Fruit fly (Drosophila melanogaster) whole organism, prepupa: ENCODE data around the gene CG13280.

ENCODE experiments used
- CG10669 ChIP-seq: fragments of 200-800 bp; sonication (Bioruptor generic); optimal IDR thresholded peaks from 3 replicates; lab custom pipeline; 2018; ENCODE audit warnings: missing biosample characterization, mild to moderate bottlenecking, missing genetic modification characterization, moderate library complexity
- CG11294 ChIP-seq: fragments of 200-800 bp; sonication (Bioruptor generic); IDR thresholded peaks from 2 replicates; pipeline ENCODE4 v1.3.6; 2022; ENCODE audit warnings: missing biosample characterization, missing genetic modification characterization
- CG11902 ChIP-seq: fragments of 200-800 bp; sonication (Bioruptor generic); optimal IDR thresholded peaks from 3 replicates; lab custom pipeline; 2016; ENCODE audit warnings: missing biosample characterization, missing genetic modification characterization
- CG15336 ChIP-seq: fragments of 200-800 bp; sonication (Bioruptor generic); IDR thresholded peaks from 2 replicates; pipeline ENCODE4 v1.3.6; 2022; ENCODE audit warnings: missing biosample characterization, missing genetic modification characterization
- CG16779 ChIP-seq: fragments of 200-800 bp; sonication (Bioruptor generic); optimal IDR thresholded peaks from 3 replicates; lab custom pipeline; 2017; ENCODE audit warnings: missing biosample characterization, mild to moderate bottlenecking, missing genetic modification characterization
- CG31627 ChIP-seq: fragments of 200-800 bp; sonication (Bioruptor generic); optimal IDR thresholded peaks from 3 replicates; lab custom pipeline; 2016; ENCODE audit warnings: missing biosample characterization, missing genetic modification characterization
- CG6163 ChIP-seq: fragments of 200-800 bp; sonication (Bioruptor generic); IDR thresholded peaks from 3 replicates; pipeline ENCODE4 v1.3.6; 2022; ENCODE audit warnings: missing biosample characterization, missing genetic modification characterization
- CG6276 ChIP-seq: fragments of 200-800 bp; sonication (Bioruptor generic); optimal IDR thresholded peaks from 2 replicates; lab custom pipeline; 2017; ENCODE audit warnings: missing biosample characterization, mild to moderate bottlenecking, missing genetic modification characterization
- CG6792 ChIP-seq: fragments of 200-800 bp; sonication (Bioruptor generic); optimal IDR thresholded peaks from 3 replicates; lab custom pipeline; 2016; ENCODE audit warnings: missing biosample characterization, missing genetic modification characterization
- CG8119 ChIP-seq: fragments of 200-800 bp; sonication (Bioruptor generic); IDR thresholded peaks from 3 replicates; pipeline ENCODE4 v1.3.6; 2022; ENCODE audit warnings: missing biosample characterization, missing genetic modification characterization
- CG8319 ChIP-seq: fragments of 200-800 bp; sonication (Bioruptor generic); optimal IDR thresholded peaks from 3 replicates; lab custom pipeline; 2016; ENCODE audit warnings: missing biosample characterization, missing genetic modification characterization
- CG8632 ChIP-seq: fragments of 200-800 bp; sonication (Bioruptor generic); optimal IDR thresholded peaks from 3 replicates; lab custom pipeline; 2016; ENCODE audit warnings: missing biosample characterization, missing genetic modification characterization
- CG9139 ChIP-seq: fragments of 200-800 bp; sonication (Bioruptor generic); optimal IDR thresholded peaks from 3 replicates; lab custom pipeline; 2017; ENCODE audit warnings: missing biosample characterization, mild to moderate bottlenecking, missing genetic modification characterization
- Eip75B ChIP-seq: fragments of 200-800 bp; sonication (Bioruptor generic); optimal IDR thresholded peaks from 3 replicates; lab custom pipeline; 2016; ENCODE audit warnings: missing biosample characterization, missing genetic modification characterization
- Eip78C ChIP-seq: fragments of 200-800 bp; sonication (Bioruptor generic); peaks from one replicate; lab custom pipeline; 2016; ENCODE audit warnings: missing biosample characterization, missing genetic modification characterization
- Hr4 ChIP-seq: fragments of 200-800 bp; sonication (Bioruptor generic); optimal IDR thresholded peaks from 3 replicates; lab custom pipeline; 2016; ENCODE audit warnings: missing biosample characterization, missing genetic modification characterization
- Lpt ChIP-seq: fragments of 200-800 bp; sonication (Bioruptor generic); optimal IDR thresholded peaks from 3 replicates; lab custom pipeline; 2016; ENCODE audit warnings: missing biosample characterization, missing genetic modification characterization
- Smox ChIP-seq: fragments of 200-800 bp; sonication (Bioruptor generic); optimal IDR thresholded peaks from 3 replicates; lab custom pipeline; 2016; ENCODE audit warnings: missing biosample characterization, missing genetic modification characterization
- Sox14 ChIP-seq: fragments of 200-800 bp; sonication (Bioruptor generic); optimal IDR thresholded peaks from 3 replicates; lab custom pipeline; 2016; ENCODE audit warnings: missing biosample characterization, missing genetic modification characterization
- dsx ChIP-seq: fragments of 200-800 bp; optimal IDR thresholded peaks from 3 replicates; lab custom pipeline; 2019; ENCODE audit warnings: missing biosample characterization, mild to moderate bottlenecking, missing genetic modification characterization, moderate library complexity; ENCODE audit not compliant: poor library complexity, severe bottlenecking
- eg ChIP-seq: fragments of 200-800 bp; sonication (Bioruptor generic); IDR thresholded peaks from 3 replicates; pipeline ENCODE4 v1.3.6; 2022; ENCODE audit warnings: missing biosample characterization, missing genetic modification characterization
- fd59A ChIP-seq: fragments of 200-800 bp; sonication (Bioruptor generic); optimal IDR thresholded peaks from 2 replicates; lab custom pipeline; 2017; ENCODE audit warnings: missing biosample characterization, mild to moderate bottlenecking, missing genetic modification characterization, missing genetic modification reagents
- fd85E ChIP-seq: fragments of 200-800 bp; sonication (Bioruptor generic); optimal IDR thresholded peaks from 3 replicates; lab custom pipeline; 2016; ENCODE audit warnings: missing biosample characterization, missing genetic modification characterization
- pdm3 ChIP-seq: fragments of 200-800 bp; sonication (Bioruptor generic); optimal IDR thresholded peaks from 3 replicates; lab custom pipeline; 2016; ENCODE audit warnings: missing biosample characterization, missing genetic modification characterization
- topi ChIP-seq: fragments of 200-800 bp; sonication (Bioruptor generic); optimal IDR thresholded peaks from 3 replicates; lab custom pipeline; 2016; ENCODE audit warnings: missing biosample characterization, missing genetic modification characterization
- vri ChIP-seq: fragments of 200-800 bp; sonication (Bioruptor generic); optimal IDR thresholded peaks from 3 replicates; lab custom pipeline; 2016; ENCODE audit warnings: missing biosample characterization, mild to moderate bottlenecking, missing genetic modification characterization

The CG13280 gene

dm6 chr2L:16760504-16761417 is 60.1 kb downstream of the CG13280 start, which contains the start of gene ppk17 (continued):
- no peak for TF ChIP-seq CG16779 (tag; lab: Kevin White, UChicago)
- no peak for TF ChIP-seq Sox14 (GFP tag; lab: Kevin White, UChicago)
- TF ChIP-seq Eip75B, result no peak
- no peak for TF ChIP-seq CG11902 (GFP tag; lab: Kevin White, UChicago)
- TF ChIP-seq fd85E (GFP tag; lab: Kevin White, UChicago), result no peak
- TF ChIP-seq topi, result no peak
- no peak for TF ChIP-seq vri (GFP tag; lab: Kevin White, UChicago)
- no peak for TF ChIP-seq Lpt
- TF ChIP-seq fd59A (GFP tag; lab: Kevin White, UChicago), result no peak
- TF ChIP-seq CG8119, result peak; percentile 55
- no peak for TF ChIP-seq CG10669 (GFP tag; lab: Kevin White, UChicago)
- TF ChIP-seq dsx (GFP tag; lab: Kevin White, UChicago), result no peak
- TF ChIP-seq CG6792 (GFP tag; lab: Kevin White, UChicago), result no peak
- no peak for TF ChIP-seq pdm3 (GFP tag; lab: Kevin White, UChicago)
- TF ChIP-seq Eip78C (GFP tag; lab: Kevin White, UChicago), result no peak
- TF ChIP-seq CG6276 (GFP tag; lab: Kevin White, UChicago), result peak; percentile 56
- TF ChIP-seq CG9139 (GFP tag; lab: Kevin White, UChicago), result no peak
- TF ChIP-seq CG8319 (GFP tag; lab: Kevin White, UChicago), result no peak
- TF ChIP-seq CG6163 (GFP tag; lab: Robert Waterston, UW), result peak; percentile 48; the same call in 1 of the 3 replicates
- peak; percentile 75; the same call in 2 of the 3 replicates for TF ChIP-seq eg (GFP tag; lab: Robert Waterston, UW)
- no peak for TF ChIP-seq CG11294

dm6 chr2L:16754074-16754473 is 66.8 kb downstream of the CG13280 start, which contains the start of gene yellow-b:
yellow-b (plus strand) TSS chr2L:16754336.
- TF ChIP-seq CG15336 (GFP tag; lab: Robert Waterston, UW), result peak; percentile 28; the same call in 1 of the 2 replicates
- no peak for TF ChIP-seq Hr4 (GFP tag; lab: Kevin White, UChicago)

dm6 chr2L:16752340-16752739 is 68.6 kb downstream of the CG13280 start:
- TF ChIP-seq CG31627 (GFP tag; lab: Kevin White, UChicago) (no peak), CG16779 (tag; lab: Kevin White, UChicago) (no peak), Smox (no peak), CG8632 (no peak), fd85E (GFP tag; lab: Kevin White, UChicago) (no peak)
- TF ChIP-seq, all 60 proteins: peak for 0
